Worm (Caenorhabditis elegans) whole organism, midembryonic: Measurements from ENCODE around the gene blos-1.

Source experiments
- T22C8.4 ChIP-seq: fragments of 200-800 bp; sonication (Bioruptor generic); IDR thresholded peaks from 2 replicates; pipeline ENCODE4 v1.3.6; 2022; ENCODE audit warnings: missing genetic modification characterization, missing compliant biosample characterization
- cog-1 ChIP-seq: sonication (generic microtip); optimal IDR thresholded peaks from 2 replicates; lab custom pipeline; 2016; ENCODE audit warnings: missing genetic modification characterization, missing compliant biosample characterization
- klf-2 ChIP-seq: fragments of 200-800 bp; sonication (Bioruptor generic); conservative IDR thresholded peaks from 2 replicates; pipeline ENCODE4 v1.3.6; 2022; ENCODE audit warnings: missing genetic modification reagents, missing genetic modification characterization, missing compliant biosample characterization
- med-1 ChIP-seq: sonication (generic microtip); optimal IDR thresholded peaks from 2 replicates; lab custom pipeline; 2017; ENCODE audit warnings: missing genetic modification characterization, mild to moderate bottlenecking, missing compliant biosample characterization, antibody characterized with exemption, missing genetic modification reagents; ENCODE audit not compliant: insufficient read depth
- ref-1 ChIP-seq: fragments of 200-800 bp; sonication (Bioruptor generic); conservative IDR thresholded peaks from 2 replicates; pipeline ENCODE4 v1.3.6; 2022; ENCODE audit warnings: missing genetic modification reagents, missing genetic modification characterization, missing compliant biosample characterization
- tab-1 ChIP-seq: fragments of 200-800 bp; sonication (Bioruptor generic); IDR thresholded peaks from 2 replicates; pipeline ENCODE4 v1.3.6; 2022; ENCODE audit warnings: missing genetic modification characterization, missing compliant biosample characterization
- ztf-23 ChIP-seq: fragments of 200-800 bp; sonication (Bioruptor generic); IDR thresholded peaks from 2 replicates; pipeline ENCODE4 v1.3.6; 2022; ENCODE audit warnings: missing genetic modification reagents, missing genetic modification characterization, missing compliant biosample characterization
- ztf-29 ChIP-seq: fragments of 200-800 bp; sonication (Bioruptor generic); IDR thresholded peaks from 2 replicates; pipeline ENCODE4 v1.3.6; 2022; ENCODE audit warnings: missing genetic modification reagents, missing genetic modification characterization, missing compliant biosample characterization

DNA sequence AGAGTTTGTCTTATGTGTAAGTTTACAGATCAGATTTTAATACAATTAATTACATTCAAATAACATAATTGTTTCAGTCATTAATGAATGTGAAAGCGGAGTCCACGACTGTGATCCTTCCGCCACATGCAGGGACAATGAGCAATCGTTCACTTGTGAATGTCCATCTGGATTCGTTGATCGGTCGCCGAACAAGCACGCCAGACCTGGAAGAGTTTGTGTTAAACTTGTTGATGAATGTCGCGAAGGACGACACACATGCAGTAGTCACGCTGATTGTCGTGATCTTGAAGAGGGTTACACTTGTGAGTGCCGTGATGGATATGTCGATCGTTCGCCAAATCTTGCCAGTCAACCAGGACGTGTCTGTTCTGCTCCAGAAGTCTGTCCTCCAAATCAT is 33.2 kb downstream of the blos-1 start:
- TF ChIP-seq cog-1 (no peak), ztf-23 (GFP tag; lab: Robert Waterston, UW) (no peak), ztf-29 (no peak), tab-1 (GFP tag; lab: Robert Waterston, UW) (no peak), ref-1 (GFP tag; lab: Robert Waterston, UW) (no peak), med-1 (GFP tag; lab: Kevin White, UChicago) (no peak), T22C8.4 (GFP tag; lab: Robert Waterston, UW) (no peak), klf-2 (GFP tag; lab: Robert Waterston, UW) (no peak)
